Worm (Caenorhabditis elegans): ENCODE data around the gene ZK355.8.

The ZK355.8 gene

ce11 chrII:2900248-2900647 is 27.4 kb upstream of the ZK355.8 start, which contains the start of gene ubc-26:
ubc-26 (minus strand) TSS chrII:2900348.
- TF ChIP-seq flt-1 (GFP tag; IDR thresholded peaks at IDR 0.05) = no peak
- no peak for TF ChIP-seq aly-1 (tag; optimal IDR thresholded peaks at IDR 0.05)
- no peak for TF ChIP-seq sea-1 (GFP tag; conservative IDR thresholded peaks at IDR 0.05)
- TF ChIP-seq hnd-1 (tag; optimal IDR thresholded peaks at IDR 0.05) = no peak
- no peak for TF ChIP-seq F13C5.2 (tag; optimal IDR thresholded peaks at IDR 0.05)

- TF ChIP-seq hmg-4 (GFP tag; optimal IDR thresholded peaks at IDR 0.05) (no peak), ets-7 (tag; optimal IDR thresholded peaks at IDR 0.05) (no peak), hnd-1 (tag; optimal IDR thresholded peaks at IDR 0.05) (no peak), scrt-1 (GFP tag; IDR thresholded peaks at IDR 0.05) (no peak), ama-1 (optimal IDR thresholded peaks at IDR 0.05) (no peak), pes-1 (GFP tag; IDR thresholded peaks at IDR 0.05) (no peak), ceh-36 (tag; optimal IDR thresholded peaks at IDR 0.05) (no peak), ceh-13 (GFP tag; optimal IDR thresholded peaks at IDR 0.05) (no peak)
These were observed 26.4 kb upstream of the ZK355.8 start for ce11 chrII:2901158-2901557.

ce11 chrII:2903748-2904147 is 23.9 kb upstream of the ZK355.8 start:
- TF ChIP-seq ama-1 (optimal IDR thresholded peaks at IDR 0.05) (no peak), tra-4 (tag; optimal IDR thresholded peaks at IDR 0.05) (no peak), flt-1 (GFP tag; IDR thresholded peaks at IDR 0.05) (no peak), scrt-1 (GFP tag; IDR thresholded peaks at IDR 0.05) (no peak), ceh-36 (tag; optimal IDR thresholded peaks at IDR 0.05) (no peak), hmbx-1 (tag; optimal IDR thresholded peaks at IDR 0.05) (no peak), hnd-1 (tag; optimal IDR thresholded peaks at IDR 0.05) (no peak), aly-1 (tag; optimal IDR thresholded peaks at IDR 0.05) (no peak), ets-7 (tag; optimal IDR thresholded peaks at IDR 0.05) (no peak), tbx-11 (GFP tag; IDR thresholded peaks at IDR 0.05) (no peak), ceh-13 (GFP tag; optimal IDR thresholded peaks at IDR 0.05) (no peak), sea-1 (GFP tag; conservative IDR thresholded peaks at IDR 0.05) (no peak), B0310.2 (tag; optimal IDR thresholded peaks at IDR 0.05) (no peak), F13C5.2 (tag; optimal IDR thresholded peaks at IDR 0.05) (no peak)

- no peak for TF ChIP-seq aly-1 (tag; optimal IDR thresholded peaks at IDR 0.05)
- no peak for TF ChIP-seq hmg-4 (GFP tag; optimal IDR thresholded peaks at IDR 0.05)
These were observed 14.1 kb upstream of the ZK355.8 start, which contains the start of gene ubc-15 for ce11 chrII:2913505-2913904. ubc-15 (minus strand) TSS chrII:2913605.

ce11 chrII:2919074-2919857 is 8.3 kb upstream of the ZK355.8 start, which contains the start of the genes ncap-1 and Y110A2AR.1:
ncap-1 (minus strand) TSS chrII:2919314.
Y110A2AR.1 (plus strand) TSS chrII:2919710.
- TF ChIP-seq hmg-4 (GFP tag; optimal IDR thresholded peaks at IDR 0.05) (no peak), B0310.2 (tag; optimal IDR thresholded peaks at IDR 0.05) (no peak), ceh-13 (GFP tag; optimal IDR thresholded peaks at IDR 0.05) (no peak), ama-1 (optimal IDR thresholded peaks at IDR 0.05) (no peak), tbx-37 (GFP tag; conservative IDR thresholded peaks at IDR 0.05) (no peak), scrt-1 (GFP tag; IDR thresholded peaks at IDR 0.05) (no peak), flt-1 (GFP tag; IDR thresholded peaks at IDR 0.05) (no peak), hnd-1 (tag; optimal IDR thresholded peaks at IDR 0.05) (no peak)

- no peak for TF ChIP-seq tra-4 (tag; optimal IDR thresholded peaks at IDR 0.05)
These were observed 7.4 kb upstream of the ZK355.8 start for ce11 chrII:2920234-2920633.

- no peak for TF ChIP-seq F13C5.2 (tag; optimal IDR thresholded peaks at IDR 0.05)
- TF ChIP-seq hnd-1 (tag; optimal IDR thresholded peaks at IDR 0.05) = no peak
- TF ChIP-seq flt-1 (GFP tag; IDR thresholded peaks at IDR 0.05) = no peak
- no peak for TF ChIP-seq aly-1 (tag; optimal IDR thresholded peaks at IDR 0.05)
- TF ChIP-seq tbx-11 (GFP tag; IDR thresholded peaks at IDR 0.05) = no peak
- no peak for TF ChIP-seq pes-1 (GFP tag; IDR thresholded peaks at IDR 0.05)
- no peak for TF ChIP-seq scrt-1 (GFP tag; IDR thresholded peaks at IDR 0.05)
- TF ChIP-seq hmg-4 (GFP tag; optimal IDR thresholded peaks at IDR 0.05) = no peak
- no peak for TF ChIP-seq ceh-13 (GFP tag; optimal IDR thresholded peaks at IDR 0.05)
- no peak for TF ChIP-seq tbx-37 (GFP tag; conservative IDR thresholded peaks at IDR 0.05)
- no peak for TF ChIP-seq B0310.2 (tag; optimal IDR thresholded peaks at IDR 0.05)
- TF ChIP-seq ama-1 (optimal IDR thresholded peaks at IDR 0.05) = no peak
- no peak for TF ChIP-seq sea-1 (GFP tag; conservative IDR thresholded peaks at IDR 0.05)
- TF ChIP-seq tra-4 (tag; optimal IDR thresholded peaks at IDR 0.05) = no peak
- TF ChIP-seq hmbx-1 (tag; optimal IDR thresholded peaks at IDR 0.05) = no peak
- TF ChIP-seq ceh-36 (tag; optimal IDR thresholded peaks at IDR 0.05) = no peak
- TF ChIP-seq ets-7 (tag; optimal IDR thresholded peaks at IDR 0.05) = no peak
These were observed 6.7 kb upstream of the ZK355.8 start for ce11 chrII:2920817-2921458.

ce11 chrII:2921860-2922259 is 5.7 kb upstream of the ZK355.8 start:
- TF ChIP-seq hnd-1 (tag; optimal IDR thresholded peaks at IDR 0.05) = no peak
- TF ChIP-seq tbx-11 (GFP tag; IDR thresholded peaks at IDR 0.05) = no peak
- TF ChIP-seq flt-1 (GFP tag; IDR thresholded peaks at IDR 0.05) = no peak
- TF ChIP-seq ceh-13 (GFP tag; optimal IDR thresholded peaks at IDR 0.05) = no peak
- no peak for TF ChIP-seq hmg-4 (GFP tag; optimal IDR thresholded peaks at IDR 0.05)

All from whole organism, early embryonic.